Worm (Caenorhabditis elegans): ENCODE measurements around the gene F35A5.5.

Gene F35A5.5

DNA sequence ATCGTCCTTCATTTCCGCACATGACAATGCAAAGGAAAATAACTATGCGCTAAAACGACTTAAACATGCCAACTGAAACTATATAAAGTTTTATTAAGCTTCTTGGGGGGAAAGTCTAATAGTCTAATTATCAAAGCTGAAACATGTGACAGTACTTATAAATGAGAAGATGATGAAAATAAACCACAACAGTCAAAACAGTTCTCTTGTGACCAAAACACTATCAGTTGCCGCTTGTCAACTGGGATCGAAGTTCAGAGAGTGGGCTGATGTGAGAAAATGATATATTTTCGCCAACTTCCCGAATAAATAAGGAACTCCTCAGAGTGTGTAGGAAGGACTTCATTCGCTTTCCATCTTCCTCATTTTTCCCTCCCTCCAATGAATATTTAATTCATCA lies 26.5 kb upstream of the F35A5.5 start:
- no peak for TF ChIP-seq ces-1 (GFP tag; optimal IDR thresholded peaks at IDR 0.05)
- TF ChIP-seq lsy-2 (tag; optimal IDR thresholded peaks at IDR 0.05), result no peak
- TF ChIP-seq nhr-28 (tag; optimal IDR thresholded peaks at IDR 0.05), result peak; percentile 58
- no peak for TF ChIP-seq lin-39 (tag; optimal IDR thresholded peaks at IDR 0.05)
- TF ChIP-seq mxl-3 (GFP tag; optimal IDR thresholded peaks at IDR 0.05), result no peak
- no peak for TF ChIP-seq lin-38 (GFP tag; IDR thresholded peaks at IDR 0.05)
- no peak for TF ChIP-seq ZK546.5 (tag; optimal IDR thresholded peaks at IDR 0.05)
- no peak for TF ChIP-seq lin-29 (GFP tag; IDR thresholded peaks at IDR 0.05)
- no peak for TF ChIP-seq madf-5 (GFP tag; IDR thresholded peaks at IDR 0.05)
- no peak for TF ChIP-seq mep-1 (tag; optimal IDR thresholded peaks at IDR 0.05)
- no peak for TF ChIP-seq nhr-42 (GFP tag; IDR thresholded peaks at IDR 0.05)
- TF ChIP-seq mdl-1 (tag; optimal IDR thresholded peaks at IDR 0.05), result peak in 1 of 2 experiments; percentile 42
- TF ChIP-seq F49E8.2 (tag; optimal IDR thresholded peaks at IDR 0.05; ENCODE audit: borderline replicate concordance), result no peak
- TF ChIP-seq ceh-62 (tag; optimal IDR thresholded peaks at IDR 0.05), result no peak
- no peak for TF ChIP-seq ceh-32 (tag; optimal IDR thresholded peaks at IDR 0.05; ENCODE audit: poor library complexity)
- TF ChIP-seq tag-97 (GFP tag; IDR thresholded peaks at IDR 0.05), result no peak
- no peak for TF ChIP-seq mdt-29 (GFP tag; IDR thresholded peaks at IDR 0.05)
- no peak for TF ChIP-seq daf-12 (tag; optimal IDR thresholded peaks at IDR 0.05)
- TF ChIP-seq daf-8 (GFP tag; IDR thresholded peaks at IDR 0.05), result no peak
- TF ChIP-seq lim-7 (GFP tag; IDR thresholded peaks at IDR 0.05), result no peak
- TF ChIP-seq Y75B8A.6 (GFP tag; IDR thresholded peaks at IDR 0.05), result no peak
- TF ChIP-seq pqm-1 (tag; optimal IDR thresholded peaks at IDR 0.05), result no peak
- peak; percentile 50; the same call in 1 of the 2 replicates for TF ChIP-seq dmd-6 (GFP tag; IDR thresholded peaks at IDR 0.05)
- TF ChIP-seq fos-1 (tag; optimal IDR thresholded peaks at IDR 0.05), result no peak
- TF ChIP-seq skn-1 (tag; optimal IDR thresholded peaks at IDR 0.05), result no peak
- no peak for TF ChIP-seq hif-1 (tag; optimal IDR thresholded peaks at IDR 0.05)
- no peak for TF ChIP-seq nhr-111 (GFP tag; optimal IDR thresholded peaks at IDR 0.05)
- TF ChIP-seq snpc-4 (tag; optimal IDR thresholded peaks at IDR 0.05), result no peak
- TF ChIP-seq R02D3.7 (tag; optimal IDR thresholded peaks at IDR 0.05), result no peak
- no peak for TF ChIP-seq ctbp-1 (GFP tag; IDR thresholded peaks at IDR 0.05)
- TF ChIP-seq spr-1 (tag; optimal IDR thresholded peaks at IDR 0.05), result no peak
- no peak for TF ChIP-seq ZK337.2 (GFP tag; IDR thresholded peaks at IDR 0.05)
- TF ChIP-seq nhr-11 (tag; optimal IDR thresholded peaks at IDR 0.05), result no peak
- TF ChIP-seq unc-62 (GFP tag; optimal IDR thresholded peaks at IDR 0.05 in 1 of 2), result peak in 1 of 2 experiments; percentile 54
- no peak for TF ChIP-seq unc-62 (tag; optimal IDR thresholded peaks at IDR 0.05)
- no peak for TF ChIP-seq dpl-1 (GFP tag; optimal IDR thresholded peaks at IDR 0.05)
- no peak for TF ChIP-seq nhr-25 (tag; optimal IDR thresholded peaks at IDR 0.05; ENCODE audit: borderline replicate concordance, insufficient read depth)
- TF ChIP-seq nhr-48 (tag; optimal IDR thresholded peaks at IDR 0.05), result no peak
- TF ChIP-seq vab-7 (GFP tag; IDR thresholded peaks at IDR 0.05), result no peak
- no peak for TF ChIP-seq madf-9 (GFP tag; conservative IDR thresholded peaks at IDR 0.05)
- no peak for TF ChIP-seq egl-43 (GFP tag; IDR thresholded peaks at IDR 0.05)
- no peak for TF ChIP-seq lin-15B (tag; optimal IDR thresholded peaks at IDR 0.05)
- peak; percentile 52 for TF ChIP-seq hlh-30 (tag; optimal IDR thresholded peaks at IDR 0.05; ENCODE audit: insufficient read depth)
- no peak for TF ChIP-seq lin-13 (GFP tag; optimal IDR thresholded peaks at IDR 0.05)
- no peak for TF ChIP-seq daf-16 (GFP tag; optimal IDR thresholded peaks at IDR 0.05)
- peak; percentile 79 for TF ChIP-seq daf-16 (tag; optimal IDR thresholded peaks at IDR 0.05)
- TF ChIP-seq F44E2.7 (GFP tag; IDR thresholded peaks at IDR 0.05), result no peak
- no peak for TF ChIP-seq Y5F2A.4 (GFP tag; optimal IDR thresholded peaks at IDR 0.05)
- TF ChIP-seq hmg-1.1 (GFP tag; IDR thresholded peaks at IDR 0.05), result no peak
- TF ChIP-seq zfp-2 (tag; optimal IDR thresholded peaks at IDR 0.05), result no peak
- TF ChIP-seq hlh-11 (tag; optimal IDR thresholded peaks at IDR 0.05), result peak; percentile 44
- no peak for TF ChIP-seq egl-27 (tag; optimal IDR thresholded peaks at IDR 0.05)
- no peak for TF ChIP-seq zip-11 (GFP tag; IDR thresholded peaks at IDR 0.05)
